Worm (Caenorhabditis elegans): ENCODE measurements around the gene F56D5.9.

DNA sequence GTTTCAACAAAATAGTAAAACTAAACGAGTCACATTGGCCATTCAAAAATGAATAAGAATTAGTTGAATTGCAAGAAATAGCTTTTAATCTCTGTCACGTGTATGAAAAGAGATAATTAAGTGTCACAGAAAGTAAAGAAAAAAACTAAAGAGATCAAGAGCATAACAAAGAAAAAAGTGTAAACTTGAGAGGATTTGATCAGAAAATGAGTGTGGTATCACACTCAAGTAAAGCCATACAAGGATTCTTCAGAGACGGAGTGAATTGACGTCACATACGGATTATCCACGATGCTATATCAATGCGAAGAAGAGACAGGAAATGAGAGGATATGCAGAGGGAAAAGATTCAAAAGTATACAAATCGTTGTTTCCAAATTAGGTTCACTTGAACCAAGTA, 47.0 kb upstream of the F56D5.9 start:
- TF ChIP-seq egl-27 (tag; optimal IDR thresholded peaks at IDR 0.05) (no peak), elt-3 (tag; optimal IDR thresholded peaks at IDR 0.05) (no peak), sox-4 (tag; optimal IDR thresholded peaks at IDR 0.05) (peak; percentile 74), isw-1 (GFP tag; IDR thresholded peaks at IDR 0.05) (no peak), unc-62 (GFP tag; optimal IDR thresholded peaks at IDR 0.05) (no peak), nhr-12 (tag; optimal IDR thresholded peaks at IDR 0.05) (no peak), ztf-11 (tag; optimal IDR thresholded peaks at IDR 0.05) (no peak), nhr-76 (tag; optimal IDR thresholded peaks at IDR 0.05) (no peak)

All from whole organism, L1 larva.